Fruit fly (Drosophila melanogaster) whole organism: ENCODE results near the gene mRpS33.

Experiments
- CG8478 ChIP-seq: fragments of >200 bp; optimal IDR thresholded peaks from 2 replicates; lab custom pipeline; 2018; ENCODE audit warnings: inconsistent platforms
- EcR ChIP-seq, 2 experiments: fragments of >200 bp; optimal IDR thresholded peaks; 2 replicates each; lab custom pipeline; 2017; ENCODE audit warnings: missing biosample characterization in 2 of 2, missing genetic modification characterization in 2 of 2, missing genetic modification reagents in 2 of 2
- psq ChIP-seq: fragments of >200 bp; optimal IDR thresholded peaks from 2 replicates; lab custom pipeline; 2017
- usp ChIP-seq: fragments of >200 bp; optimal IDR thresholded peaks from 2 replicates; lab custom pipeline; 2017; ENCODE audit warnings: missing biosample characterization, missing genetic modification characterization, mixed read lengths

dm6 chr3R:16434599-16434998 is 1.8 kb downstream of the mRpS33 start, which contains the start of gene CG14881:
- TF ChIP-seq psq (lab: Kevin White, UChicago) (no peak), EcR (GFP tag; optimal IDR thresholded peaks at IDR 0.05; lab: Kevin White, UChicago) (no peak), CG8478 (no peak), usp (GFP tag; lab: Kevin White, UChicago) (no peak)
